Fruit fly (Drosophila melanogaster): ENCODE measurements around the gene lama.

DNA sequence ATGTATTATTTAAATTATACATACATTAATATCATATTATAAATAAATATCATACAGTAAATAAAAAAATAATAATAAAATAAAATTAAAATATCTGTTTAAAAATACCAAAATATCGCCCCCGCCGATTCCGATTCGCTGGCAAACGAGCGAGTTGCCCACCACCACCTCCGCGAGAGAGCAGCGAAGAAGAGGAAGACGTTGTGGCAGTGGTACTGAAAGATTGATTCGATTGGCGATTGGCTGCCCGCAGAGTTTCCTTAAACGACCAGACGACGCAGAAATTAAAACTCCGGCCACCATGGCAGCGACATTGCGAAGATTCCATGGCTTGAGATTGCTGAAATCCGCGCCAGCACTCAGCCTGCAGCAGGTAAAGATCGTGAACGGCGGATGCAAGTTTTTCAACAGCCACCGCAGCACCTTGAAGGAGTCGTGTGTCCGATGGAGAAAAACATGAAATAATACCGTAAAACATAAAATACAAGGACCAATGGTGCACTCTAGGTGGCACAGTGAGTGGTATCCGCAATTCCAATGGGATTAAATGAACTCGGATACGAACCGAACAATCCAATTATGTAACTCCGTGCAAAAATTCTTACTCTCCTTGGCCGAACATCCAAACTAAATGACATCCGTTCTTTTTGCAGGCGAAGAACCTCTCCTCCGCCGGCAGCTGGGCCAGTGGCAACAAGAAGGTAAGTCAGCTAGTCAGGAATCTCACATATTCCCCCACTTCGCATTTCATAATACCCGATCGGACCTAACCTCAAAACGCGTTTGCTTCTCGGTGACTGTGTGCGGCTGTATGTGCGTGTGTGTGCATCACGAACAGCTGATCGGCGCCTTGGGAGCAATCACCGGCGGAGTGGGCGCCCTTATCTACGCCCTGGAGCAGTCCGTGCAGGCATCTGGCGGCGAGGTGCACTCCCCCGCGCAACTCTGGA lies 4.6 kb upstream of the lama start, which contains the start of gene Cyt-c1:
- no peak for TF ChIP-seq CG8119 (GFP tag; IDR thresholded peaks at IDR 0.05)
- no peak for TF ChIP-seq OdsH (GFP tag; optimal IDR thresholded peaks at IDR 0.05)

Data from whole organism, prepupa.